Fruit fly (Drosophila melanogaster): ENCODE results near the gene CG16743.

The CG16743 gene

DNA sequence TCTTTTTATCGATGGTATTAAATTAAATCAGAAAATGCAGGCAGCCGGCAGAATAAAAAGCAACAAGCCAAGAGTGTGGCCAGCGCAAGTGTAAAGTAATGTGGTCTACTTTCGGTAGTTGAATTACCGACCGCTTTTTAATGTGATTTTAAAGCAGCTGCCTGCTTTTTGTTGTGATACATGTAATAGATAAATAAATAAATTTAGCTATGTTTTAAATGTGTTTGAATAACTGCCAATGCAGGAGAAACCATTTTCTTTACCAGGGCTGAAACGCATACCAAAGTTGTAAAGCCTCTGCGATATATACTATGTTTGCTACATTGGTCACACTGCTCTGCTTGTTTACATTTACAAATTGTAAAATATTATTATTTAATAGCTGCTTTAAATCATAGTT, 1.9 kb upstream of the CG16743 start, which contains the start of the genes Tmem214 and YL-1 (continued):
- TF ChIP-seq zfh1 (GFP tag; IDR thresholded peaks at IDR 0.05) (no peak), Med (GFP tag) (peak; percentile 61), CG7963 (GFP tag; IDR thresholded peaks at IDR 0.05; ENCODE audit: partially characterized antibody) (0 out of 3 replicates have a peak, but pooled peaks have one; percentile 23), CG10654 (GFP tag; optimal IDR thresholded peaks at IDR 0.05) (no peak), Adf1 (GFP tag; IDR thresholded peaks at IDR 0.05) (no peak), nmo (GFP tag; optimal IDR thresholded peaks at IDR 0.05) (peak; percentile 68), scrt (GFP tag; optimal IDR thresholded peaks at IDR 0.05) (peak; percentile 93), HmgZ (tag; optimal IDR thresholded peaks at IDR 0.05) (peak; percentile 46), twi (tag; optimal IDR thresholded peaks at IDR 0.05) (peak; percentile 3), CG8924 (tag; optimal IDR thresholded peaks at IDR 0.05) (peak; percentile 39), sna (GFP tag; IDR thresholded peaks at IDR 0.05; ENCODE audit: partially characterized antibody) (peak; percentile 57; the same call in 1 of the 2 replicates), CG7556 (GFP tag; optimal IDR thresholded peaks at IDR 0.05) (no peak), Dip2 (GFP tag; IDR thresholded peaks at IDR 0.05) (no peak), MESR4 (GFP tag; optimal IDR thresholded peaks at IDR 0.05) (peak; percentile 22), unc-4 (GFP tag; IDR thresholded peaks at IDR 0.05; ENCODE audit: partially characterized antibody) (peak; percentile 66), onecut (GFP tag; IDR thresholded peaks at IDR 0.05) (no peak), lilli (GFP tag; optimal IDR thresholded peaks at IDR 0.05) (peak; percentile 5), CG10147 (GFP tag; optimal IDR thresholded peaks at IDR 0.05) (peak; percentile 6), Ets65A (GFP tag) (peak; percentile 86), CG3281 (GFP tag; optimal IDR thresholded peaks at IDR 0.05) (peak; percentile 42), Hr78 (GFP tag; optimal IDR thresholded peaks at IDR 0.05) (no peak), nom (GFP tag; optimal IDR thresholded peaks at IDR 0.05) (no peak), CG12659 (GFP tag; optimal IDR thresholded peaks at IDR 0.05) (peak; percentile 76), CG6654 (GFP tag; optimal IDR thresholded peaks at IDR 0.05) (no peak), CG15601 (tag; optimal IDR thresholded peaks at IDR 0.05) (peak; percentile 2), gro (GFP tag; optimal IDR thresholded peaks at IDR 0.05) (no peak), CG9727 (GFP tag; optimal IDR thresholded peaks at IDR 0.05) (peak; percentile 7), br (optimal IDR thresholded peaks at IDR 0.05) (no peak), Pdp1 (GFP tag; optimal IDR thresholded peaks at IDR 0.05) (peak in 1 of 2 experiments; percentile 51), Sin3A (optimal IDR thresholded peaks at IDR 0.05) (peak; percentile 69), cad (GFP tag; optimal IDR thresholded peaks at IDR 0.05) (no peak), Dll (GFP tag; IDR thresholded peaks at IDR 0.05; ENCODE audit: partially characterized antibody) (peak; percentile 62; the same call in 1 of the 4 replicates), kni (GFP tag; optimal IDR thresholded peaks at IDR 0.05) (peak; percentile 88), CG13287 (GFP tag; IDR thresholded peaks at IDR 0.05; ENCODE audit: partially characterized antibody) (peak; percentile 73), disco-r (GFP tag; optimal IDR thresholded peaks at IDR 0.05) (no peak), CTCF (GFP tag; optimal IDR thresholded peaks at IDR 0.05) (no peak), pros (GFP tag; optimal IDR thresholded peaks at IDR 0.05) (no peak), CG12219 (GFP tag; optimal IDR thresholded peaks at IDR 0.05) (no peak), stwl (tag; optimal IDR thresholded peaks at IDR 0.05) (peak; percentile 74), CG7928 (GFP tag; optimal IDR thresholded peaks at IDR 0.05) (peak; percentile 91), CG5245 (GFP tag; optimal IDR thresholded peaks at IDR 0.05) (no peak), row (GFP tag; IDR thresholded peaks at IDR 0.05) (peak; percentile 44; the same call in 2 of the 3 replicates), HmgD (GFP tag; optimal IDR thresholded peaks at IDR 0.05) (no peak), Myb (GFP tag; optimal IDR thresholded peaks at IDR 0.05) (peak; percentile 23), sens (GFP tag) (peak; percentile 79), CG10267 (tag; optimal IDR thresholded peaks at IDR 0.05) (peak; percentile 46), CG3995 (GFP tag; optimal IDR thresholded peaks at IDR 0.05) (peak; percentile 17), phol (tag; optimal IDR thresholded peaks at IDR 0.05) (peak; percentile 86), CG6791 (GFP tag; IDR thresholded peaks at IDR 0.05; ENCODE audit: partially characterized antibody) (peak; percentile 37; the same call in 1 of the 3 replicates), CG5180 (GFP tag; optimal IDR thresholded peaks at IDR 0.05) (no peak), trem (tag; optimal IDR thresholded peaks at IDR 0.05) (peak; percentile 78)
